Fruit fly (Drosophila melanogaster): ENCODE results near the gene CG32639.

Gene CG32639

dm6 chrX:13229824-13230223 lies 6.5 kb downstream of the CG32639 start:
- TF ChIP-seq EcR (GFP tag; optimal IDR thresholded peaks at IDR 0.05), result no peak

dm6 chrX:13229217-13229616 lies 7.1 kb downstream of the CG32639 start:
- TF ChIP-seq CG34367 (tag; optimal IDR thresholded peaks at IDR 0.05) (no peak), CG32121 (GFP tag; IDR thresholded peaks at IDR 0.05) (no peak), CG13204 (GFP tag; optimal IDR thresholded peaks at IDR 0.05) (no peak), Pif1B (GFP tag; optimal IDR thresholded peaks at IDR 0.05) (no peak), D1 (tag; optimal IDR thresholded peaks at IDR 0.05) (no peak), CG4496 (GFP tag; IDR thresholded peaks at IDR 0.05) (no peak), CG17806 (tag; optimal IDR thresholded peaks at IDR 0.05) (no peak), gl (tag; optimal IDR thresholded peaks at IDR 0.05) (no peak), CG12605 (GFP tag; IDR thresholded peaks at IDR 0.05) (no peak), Snoo (tag; optimal IDR thresholded peaks at IDR 0.05) (no peak), CG9948 (tag; optimal IDR thresholded peaks at IDR 0.05) (no peak), rn (GFP tag; IDR thresholded peaks at IDR 0.05) (no peak), fd96Ca (GFP tag; IDR thresholded peaks at IDR 0.05) (no peak), EcR (GFP tag; optimal IDR thresholded peaks at IDR 0.05) (no peak), CG14655 (GFP tag; optimal IDR thresholded peaks at IDR 0.05) (no peak)

DNA sequence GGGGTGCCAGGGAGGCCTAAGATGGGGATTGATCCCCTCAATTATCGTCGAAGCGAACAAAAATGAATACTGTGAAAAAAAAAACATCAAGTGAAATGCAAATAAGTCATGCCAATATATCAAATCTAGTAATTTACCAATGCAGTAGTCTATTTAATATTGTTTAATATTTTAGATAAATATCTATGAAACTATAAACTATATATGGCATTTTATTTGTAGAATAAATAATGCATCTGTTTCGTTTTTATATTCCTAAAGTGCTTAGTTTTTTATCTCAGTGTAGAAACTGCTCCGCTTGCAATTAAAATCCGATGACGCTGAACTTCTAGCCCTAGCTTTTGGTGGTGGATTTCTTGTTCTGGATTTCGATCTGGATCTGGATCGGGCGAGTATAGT lies 8.2 kb downstream of the CG32639 start:
- no peak for TF ChIP-seq Snoo (tag; optimal IDR thresholded peaks at IDR 0.05)
- TF ChIP-seq CG32121 (GFP tag; IDR thresholded peaks at IDR 0.05), result no peak
- no peak for TF ChIP-seq fd96Ca (GFP tag; IDR thresholded peaks at IDR 0.05)
- no peak for TF ChIP-seq CG12605 (GFP tag; IDR thresholded peaks at IDR 0.05)
- TF ChIP-seq CG34367 (tag; optimal IDR thresholded peaks at IDR 0.05), result no peak
- no peak for TF ChIP-seq CG8301 (tag; optimal IDR thresholded peaks at IDR 0.05)
- no peak for TF ChIP-seq EcR (GFP tag; optimal IDR thresholded peaks at IDR 0.05)
- no peak for TF ChIP-seq Ets98B (GFP tag; IDR thresholded peaks at IDR 0.05)
- TF ChIP-seq rn (GFP tag; IDR thresholded peaks at IDR 0.05), result no peak
- no peak for TF ChIP-seq Pif1B (GFP tag; optimal IDR thresholded peaks at IDR 0.05)
- TF ChIP-seq CG4496 (GFP tag; IDR thresholded peaks at IDR 0.05), result no peak
- TF ChIP-seq Pif1A (GFP tag; optimal IDR thresholded peaks at IDR 0.05), result no peak

DNA sequence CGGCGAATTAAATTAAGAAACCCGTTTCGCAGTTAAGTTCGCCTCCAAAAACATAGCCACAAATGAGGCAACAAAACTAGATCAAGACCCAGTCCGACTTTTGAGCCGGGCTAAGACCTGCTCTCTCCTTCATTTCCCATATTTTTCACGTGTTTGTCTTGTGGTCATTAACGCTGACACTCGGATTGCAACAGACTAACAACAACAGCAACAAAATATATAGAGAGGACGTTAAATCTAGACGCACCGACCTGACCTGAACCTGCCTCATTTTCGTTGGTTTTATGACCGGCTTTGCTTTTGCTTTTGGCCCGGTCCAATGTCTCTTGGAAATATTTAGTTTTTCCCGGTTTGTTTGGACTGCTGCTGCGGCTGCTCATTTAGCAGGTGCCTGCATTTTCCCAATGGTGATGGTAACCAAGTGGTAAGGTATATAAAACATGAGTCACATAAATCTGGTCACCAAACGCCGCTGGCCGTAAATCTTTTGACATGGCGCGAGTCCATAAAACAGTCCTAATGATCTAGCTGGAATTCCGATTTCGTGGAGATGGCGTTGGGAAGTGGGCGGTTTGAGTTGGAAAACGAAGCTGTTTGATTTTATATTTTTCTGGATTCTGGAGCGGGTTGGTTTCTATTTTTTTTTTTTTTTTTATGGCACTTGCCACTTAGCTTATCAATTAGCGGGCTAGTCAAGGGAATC lies 8.7 kb downstream of the CG32639 start:
- no peak for TF ChIP-seq Ets98B (GFP tag; IDR thresholded peaks at IDR 0.05)
- TF ChIP-seq CG8159 (tag; optimal IDR thresholded peaks at IDR 0.05), result no peak
- no peak for TF ChIP-seq Pif1B (GFP tag; optimal IDR thresholded peaks at IDR 0.05)
- TF ChIP-seq D1 (tag; optimal IDR thresholded peaks at IDR 0.05), result no peak
- TF ChIP-seq CG4496 (GFP tag; IDR thresholded peaks at IDR 0.05), result no peak
- no peak for TF ChIP-seq CG17806 (tag; optimal IDR thresholded peaks at IDR 0.05)
- no peak for TF ChIP-seq Snoo (tag; optimal IDR thresholded peaks at IDR 0.05)
- TF ChIP-seq CG15710 (tag; optimal IDR thresholded peaks at IDR 0.05), result no peak
- no peak for TF ChIP-seq CG32121 (GFP tag; IDR thresholded peaks at IDR 0.05)
- TF ChIP-seq Pif1A (GFP tag; optimal IDR thresholded peaks at IDR 0.05), result no peak
- no peak for TF ChIP-seq CG9948 (tag; optimal IDR thresholded peaks at IDR 0.05)
- no peak for TF ChIP-seq gl (tag; optimal IDR thresholded peaks at IDR 0.05)
- no peak for TF ChIP-seq CG8301 (tag; optimal IDR thresholded peaks at IDR 0.05)
- TF ChIP-seq rn (GFP tag; IDR thresholded peaks at IDR 0.05), result no peak
- TF ChIP-seq fd96Ca (GFP tag; IDR thresholded peaks at IDR 0.05), result no peak
- no peak for TF ChIP-seq CG13204 (GFP tag; optimal IDR thresholded peaks at IDR 0.05)
- no peak for TF ChIP-seq CG14655 (GFP tag; optimal IDR thresholded peaks at IDR 0.05)
- TF ChIP-seq CG12605 (GFP tag; IDR thresholded peaks at IDR 0.05), result no peak
- TF ChIP-seq CG10348 (GFP tag; IDR thresholded peaks at IDR 0.05), result no peak

dm6 chrX:13226478-13226877 lies 9.9 kb downstream of the CG32639 start:
- no peak for TF ChIP-seq Ets98B (GFP tag; IDR thresholded peaks at IDR 0.05)
- peak; percentile 73 for TF ChIP-seq CG8159 (tag; optimal IDR thresholded peaks at IDR 0.05)
- peak; percentile 5 for TF ChIP-seq D1 (tag; optimal IDR thresholded peaks at IDR 0.05)
- TF ChIP-seq CG32121 (GFP tag; IDR thresholded peaks at IDR 0.05), result no peak
- no peak for TF ChIP-seq CG4496 (GFP tag; IDR thresholded peaks at IDR 0.05)
- no peak for TF ChIP-seq rn (GFP tag; IDR thresholded peaks at IDR 0.05)
- peak; percentile 59 for TF ChIP-seq CG9948 (tag; optimal IDR thresholded peaks at IDR 0.05)
- no peak for TF ChIP-seq CG13204 (GFP tag; optimal IDR thresholded peaks at IDR 0.05)
- TF ChIP-seq CG10348 (GFP tag; IDR thresholded peaks at IDR 0.05), result no peak
- TF ChIP-seq Snoo (tag; optimal IDR thresholded peaks at IDR 0.05), result peak; percentile 11
- TF ChIP-seq CG12605 (GFP tag; IDR thresholded peaks at IDR 0.05), result no peak
- no peak for TF ChIP-seq EcR (GFP tag; optimal IDR thresholded peaks at IDR 0.05)
- peak; percentile 58 for TF ChIP-seq CG8301 (tag; optimal IDR thresholded peaks at IDR 0.05)
- peak; percentile 12 for TF ChIP-seq Pif1B (GFP tag; optimal IDR thresholded peaks at IDR 0.05)
- peak; percentile 72 for TF ChIP-seq CG14655 (GFP tag; optimal IDR thresholded peaks at IDR 0.05)
- TF ChIP-seq Pif1A (GFP tag; optimal IDR thresholded peaks at IDR 0.05), result peak; percentile 44
- TF ChIP-seq CG34367 (tag; optimal IDR thresholded peaks at IDR 0.05), result peak; percentile 41
- no peak for TF ChIP-seq fd96Ca (GFP tag; IDR thresholded peaks at IDR 0.05)
- TF ChIP-seq CG15710 (tag; optimal IDR thresholded peaks at IDR 0.05), result peak; percentile 64
- TF ChIP-seq gl (tag; optimal IDR thresholded peaks at IDR 0.05), result no peak
- TF ChIP-seq CG17806 (tag; optimal IDR thresholded peaks at IDR 0.05), result peak; percentile 62

- no peak for TF ChIP-seq CG17806 (tag; optimal IDR thresholded peaks at IDR 0.05)
- no peak for TF ChIP-seq Ets98B (GFP tag; IDR thresholded peaks at IDR 0.05)
- no peak for TF ChIP-seq CG10348 (GFP tag; IDR thresholded peaks at IDR 0.05)
- no peak for TF ChIP-seq Pif1B (GFP tag; optimal IDR thresholded peaks at IDR 0.05)
- no peak for TF ChIP-seq CG8159 (tag; optimal IDR thresholded peaks at IDR 0.05)
- no peak for TF ChIP-seq D1 (tag; optimal IDR thresholded peaks at IDR 0.05)
- TF ChIP-seq CG15710 (tag; optimal IDR thresholded peaks at IDR 0.05), result no peak
- TF ChIP-seq CG12605 (GFP tag; IDR thresholded peaks at IDR 0.05), result no peak
- no peak for TF ChIP-seq EcR (GFP tag; optimal IDR thresholded peaks at IDR 0.05)
These were observed 11.5 kb downstream of the CG32639 start for dm6 chrX:13224846-13225245.
